Worm (Caenorhabditis elegans): ENCODE measurements around the gene srw-10.

DNA sequence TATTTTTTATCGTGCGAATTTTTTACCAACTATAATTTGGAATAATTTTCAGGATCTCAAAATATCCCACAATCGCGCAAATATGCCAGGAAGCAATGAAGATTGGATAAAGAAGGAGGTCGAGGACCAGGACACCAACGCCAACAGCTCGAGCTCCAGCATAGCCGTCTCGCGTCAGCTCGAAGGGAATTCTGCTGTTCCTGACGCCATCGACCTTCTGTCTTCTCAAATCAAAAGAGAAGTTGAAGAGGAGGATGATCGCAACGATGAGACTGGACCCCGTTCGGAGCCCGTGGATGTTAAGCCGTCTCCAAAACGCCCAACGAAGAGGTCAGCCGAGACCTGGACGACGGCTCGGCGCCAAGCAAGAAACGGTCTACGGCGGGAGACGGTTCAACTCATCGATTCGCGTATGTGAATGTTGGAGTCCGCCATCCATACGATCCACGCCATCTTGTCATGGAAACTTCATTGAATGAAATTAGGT lies 8.7 kb upstream of the srw-10 start, which contains the start of gene Y111B2A.21:
- no peak for TF ChIP-seq C17E4.6 (GFP tag; IDR thresholded peaks at IDR 0.05)
- no peak for TF ChIP-seq aptf-2 (GFP tag; conservative IDR thresholded peaks at IDR 0.05)
- no peak for TF ChIP-seq D2030.7 (GFP tag; IDR thresholded peaks at IDR 0.05)
- no peak for TF ChIP-seq ceh-40 (GFP tag; IDR thresholded peaks at IDR 0.05)
